Worm (Caenorhabditis elegans) whole organism, L2 larva: ENCODE measurements around the gene Y94H6A.3.

ENCODE experiments used
- C34F6.9 ChIP-seq: fragments of 150-350 bp; optimal IDR thresholded peaks from 2 replicates; lab custom pipeline; 2014; ENCODE audit warnings: missing biosample characterization, missing genetic modification characterization
- F13H6.1 ChIP-seq: sonication (generic microtip); optimal IDR thresholded peaks from 2 replicates; lab custom pipeline; 2016; ENCODE audit warnings: missing genetic modification characterization, missing compliant biosample characterization
- R02D3.7 ChIP-seq: fragments of 150-350 bp; optimal IDR thresholded peaks from 2 replicates; lab custom pipeline; 2014; ENCODE audit warnings: missing biosample characterization, missing genetic modification characterization
- Y55F3AM.14 ChIP-seq: fragments of 200-800 bp; sonication (Bioruptor generic); optimal IDR thresholded peaks from 2 replicates; lab custom pipeline; 2018; ENCODE audit warnings: mild to moderate bottlenecking, missing genetic modification characterization, missing compliant biosample characterization
- ZK546.5 ChIP-seq: sonication (generic microtip); optimal IDR thresholded peaks from 2 replicates; lab custom pipeline; 2017; ENCODE audit warnings: missing biosample characterization, missing genetic modification characterization
- alr-1 ChIP-seq: fragments of 150-350 bp; optimal IDR thresholded peaks from 2 replicates; lab custom pipeline; 2014; ENCODE audit warnings: missing biosample characterization, missing genetic modification characterization
- aly-2 ChIP-seq: fragments of 150-350 bp; optimal IDR thresholded peaks from 2 replicates; lab custom pipeline; 2014; ENCODE audit warnings: missing biosample characterization, missing genetic modification characterization
- ama-1 ChIP-seq: fragments of 150-350 bp; optimal IDR thresholded peaks from 2 replicates; lab custom pipeline; 2018; ENCODE audit warnings: inconsistent platforms
- blmp-1 ChIP-seq: sonication (generic microtip); optimal IDR thresholded peaks from 2 replicates; lab custom pipeline; 2017; ENCODE audit warnings: missing genetic modification characterization, mild to moderate bottlenecking, missing compliant biosample characterization, antibody characterized with exemption, moderate library complexity; ENCODE audit not compliant: insufficient read depth
- ceh-16 ChIP-seq: fragments of 150-350 bp; optimal IDR thresholded peaks from 2 replicates; lab custom pipeline; 2014; ENCODE audit warnings: missing biosample characterization, missing genetic modification characterization
- crh-2 ChIP-seq: sonication (generic microtip); optimal IDR thresholded peaks from 2 replicates; lab custom pipeline; 2017; ENCODE audit warnings: missing biosample characterization, missing genetic modification characterization
- egl-27 ChIP-seq: sonication (generic microtip); optimal IDR thresholded peaks from 3 replicates; lab custom pipeline; 2017; ENCODE audit warnings: missing biosample characterization, missing genetic modification reagents, missing genetic modification characterization
- elt-1 ChIP-seq: fragments of 150-350 bp; optimal IDR thresholded peaks from 2 replicates; lab custom pipeline; 2014; ENCODE audit warnings: missing biosample characterization, missing genetic modification characterization
- fos-1 ChIP-seq: fragments of 150-350 bp; optimal IDR thresholded peaks from 2 replicates; lab custom pipeline; 2014; ENCODE audit warnings: missing biosample characterization, missing genetic modification characterization
- gmeb-1 ChIP-seq: fragments of 150-350 bp; optimal IDR thresholded peaks from 2 replicates; lab custom pipeline; 2014; ENCODE audit warnings: missing biosample characterization, missing genetic modification characterization
- lin-11 ChIP-seq: fragments of 150-350 bp; sonication (generic microtip); optimal IDR thresholded peaks from 2 replicates; lab custom pipeline; 2014; ENCODE audit warnings: missing biosample characterization, missing genetic modification characterization, inconsistent platforms, mixed read lengths
- lin-13 ChIP-seq: fragments of 150-350 bp; optimal IDR thresholded peaks from 2 replicates; lab custom pipeline; 2014; ENCODE audit warnings: missing biosample characterization, missing genetic modification reagents, missing genetic modification characterization
- lin-39 ChIP-seq: fragments of 150-350 bp; optimal IDR thresholded peaks from 2 replicates; lab custom pipeline; 2014; ENCODE audit warnings: missing biosample characterization, missing genetic modification reagents, missing genetic modification characterization
- lsy-2 ChIP-seq, 2 experiments: fragments of 150-350 bp in 1 of 2; sonication (generic microtip) in 1 of 2; optimal IDR thresholded peaks; 2 replicates each; lab custom pipeline; 2014 to 2017; ENCODE audit warnings: missing biosample characterization in 2 of 2, missing genetic modification characterization in 2 of 2
- mab-5 ChIP-seq: fragments of 150-350 bp; optimal IDR thresholded peaks from 2 replicates; lab custom pipeline; 2014; ENCODE audit warnings: missing biosample characterization, missing genetic modification characterization
- mdl-1 ChIP-seq, 2 experiments: fragments of 150-350 bp in 1 of 2; sonication (generic microtip) in 1 of 2; optimal IDR thresholded peaks; 2 replicates each; lab custom pipeline; 2017; ENCODE audit warnings: missing biosample characterization in 2 of 2, missing genetic modification characterization in 2 of 2
- nhr-10 ChIP-seq: sonication (generic microtip); optimal IDR thresholded peaks from 2 replicates; lab custom pipeline; 2017; ENCODE audit warnings: missing biosample characterization, missing genetic modification characterization
- nhr-11 ChIP-seq: fragments of 150-350 bp; optimal IDR thresholded peaks from 2 replicates; lab custom pipeline; 2014; ENCODE audit warnings: missing biosample characterization, missing genetic modification characterization
- nhr-12 ChIP-seq: fragments of 150-350 bp; optimal IDR thresholded peaks from 2 replicates; lab custom pipeline; 2014; ENCODE audit warnings: missing biosample characterization, missing genetic modification characterization
- nhr-129 ChIP-seq: fragments of 150-350 bp; optimal IDR thresholded peaks from 2 replicates; lab custom pipeline; 2014; ENCODE audit warnings: missing biosample characterization, missing genetic modification characterization
- nhr-21 ChIP-seq: fragments of 150-350 bp; optimal IDR thresholded peaks from 2 replicates; lab custom pipeline; 2014; ENCODE audit warnings: missing biosample characterization, missing genetic modification characterization
- nhr-23 ChIP-seq: fragments of 150-350 bp; optimal IDR thresholded peaks from 2 replicates; lab custom pipeline; 2014; ENCODE audit warnings: missing biosample characterization, missing genetic modification reagents, missing genetic modification characterization
- nhr-237 ChIP-seq: fragments of 150-350 bp; optimal IDR thresholded peaks from 2 replicates; lab custom pipeline; 2014; ENCODE audit warnings: missing biosample characterization, missing genetic modification characterization
- nhr-25 ChIP-seq: fragments of 150-350 bp; sonication (generic microtip); optimal IDR thresholded peaks from 3 replicates; lab custom pipeline; 2014; ENCODE audit warnings: missing biosample characterization, missing genetic modification characterization
- nhr-6 ChIP-seq: fragments of 150-350 bp; optimal IDR thresholded peaks from 2 replicates; lab custom pipeline; 2014; ENCODE audit warnings: missing biosample characterization, missing genetic modification characterization
- nhr-77 ChIP-seq: fragments of 150-350 bp; optimal IDR thresholded peaks from 2 replicates; lab custom pipeline; 2014; ENCODE audit warnings: missing biosample characterization, missing genetic modification characterization
- peb-1 ChIP-seq: fragments of 150-350 bp; optimal IDR thresholded peaks from 2 replicates; lab custom pipeline; 2014; ENCODE audit warnings: missing biosample characterization, missing genetic modification characterization
- sem-4 ChIP-seq: fragments of 150-350 bp; optimal IDR thresholded peaks from 2 replicates; lab custom pipeline; 2014; ENCODE audit warnings: missing biosample characterization, missing genetic modification reagents, missing genetic modification characterization
- sma-3 ChIP-seq: sonication (generic microtip); optimal IDR thresholded peaks from 2 replicates; lab custom pipeline; 2016; ENCODE audit warnings: missing genetic modification reagents, missing genetic modification characterization, missing compliant biosample characterization
- sma-9 ChIP-seq, 2 experiments: fragments of 150-350 bp in 1 of 2; sonication (generic microtip) in 1 of 2; optimal IDR thresholded peaks; 2 replicates each; lab custom pipeline; 2014 to 2016; ENCODE audit warnings: missing genetic modification characterization in 2 of 2, mild to moderate bottlenecking in 1 of 2, missing biosample characterization in 1 of 2, missing compliant biosample characterization in 1 of 2, missing genetic modification reagents in 1 of 2, moderate library complexity in 1 of 2
- snpc-4 ChIP-seq: fragments of 150-350 bp; optimal IDR thresholded peaks from 2 replicates; lab custom pipeline; 2014; ENCODE audit warnings: missing biosample characterization, missing genetic modification characterization
- unc-39 ChIP-seq: fragments of 150-350 bp; optimal IDR thresholded peaks from 2 replicates; lab custom pipeline; 2014; ENCODE audit warnings: missing biosample characterization, missing genetic modification characterization
- unc-55 ChIP-seq: fragments of 150-350 bp; sonication (generic microtip); optimal IDR thresholded peaks from 3 replicates; lab custom pipeline; 2014; ENCODE audit warnings: missing biosample characterization, missing genetic modification reagents, missing genetic modification characterization
- unc-62 ChIP-seq: fragments of 150-350 bp; optimal IDR thresholded peaks from 2 replicates; lab custom pipeline; 2014; ENCODE audit warnings: missing biosample characterization, missing genetic modification reagents, missing genetic modification characterization
- zag-1 ChIP-seq: fragments of 150-350 bp; optimal IDR thresholded peaks from 2 replicates; lab custom pipeline; 2014; ENCODE audit warnings: missing biosample characterization, missing genetic modification characterization
- ztf-1 ChIP-seq: fragments of 200-800 bp; sonication (Bioruptor generic); conservative IDR thresholded peaks from 2 replicates; pipeline ENCODE4 v1.3.6; 2022; ENCODE audit warnings: missing genetic modification characterization, missing compliant biosample characterization
- ztf-11 ChIP-seq: sonication (generic microtip); optimal IDR thresholded peaks from 2 replicates; lab custom pipeline; 2017; ENCODE audit warnings: missing biosample characterization, missing genetic modification characterization
- ztf-4 ChIP-seq: fragments of 150-350 bp; optimal IDR thresholded peaks from 2 replicates; lab custom pipeline; 2014; ENCODE audit warnings: missing biosample characterization, missing genetic modification characterization

Gene Y94H6A.3

ce11 chrIV:2628171-2628570 lies 48.1 kb upstream of the Y94H6A.3 start, which contains the start of gene ngn-1:
Gene ngn-1 (minus strand): TSS chrIV:2628271.
- TF ChIP-seq sem-4 (tag; lab: Kevin White, UChicago) (no peak), nhr-129 (tag; lab: Kevin White, UChicago) (no peak), nhr-10 (no peak), nhr-12 (tag; lab: Kevin White, UChicago) (no peak)

- TF ChIP-seq C34F6.9 (tag; lab: Kevin White, UChicago), result no peak
- TF ChIP-seq sem-4 (tag; lab: Kevin White, UChicago), result no peak
- TF ChIP-seq blmp-1, result no peak
- TF ChIP-seq unc-55 (GFP tag; lab: Kevin White, UChicago), result no peak
Measured at ce11 chrIV:2630145-2630544, 46.2 kb upstream of the Y94H6A.3 start.

ce11 chrIV:2634992-2635391 lies 41.3 kb upstream of the Y94H6A.3 start:
- no peak for TF ChIP-seq sem-4 (tag; lab: Kevin White, UChicago)
- no peak for TF ChIP-seq lin-11 (tag; lab: Kevin White, UChicago)
- no peak for TF ChIP-seq nhr-10
- TF ChIP-seq mab-5 (tag; lab: Kevin White, UChicago), result no peak
- no peak for TF ChIP-seq nhr-25
- TF ChIP-seq ceh-16 (tag; lab: Kevin White, UChicago), result no peak
- TF ChIP-seq ama-1 (lab: Kevin White, UChicago), result no peak
- TF ChIP-seq crh-2 (tag; lab: Kevin White, UChicago), result no peak
- TF ChIP-seq gmeb-1 (tag; lab: Kevin White, UChicago), result no peak
- TF ChIP-seq ztf-4 (tag; lab: Kevin White, UChicago), result no peak
- TF ChIP-seq nhr-237, result no peak
- TF ChIP-seq unc-39 (tag; lab: Kevin White, UChicago), result no peak

ce11 chrIV:2639666-2640273 lies 36.5 kb upstream of the Y94H6A.3 start:
- TF ChIP-seq egl-27 (tag; lab: Kevin White, UChicago) (no peak), alr-1 (tag; lab: Kevin White, UChicago) (no peak), elt-1 (no peak), nhr-23 (tag; lab: Kevin White, UChicago) (no peak), aly-2 (no peak), nhr-12 (tag; lab: Kevin White, UChicago) (no peak), C34F6.9 (tag; lab: Kevin White, UChicago) (peak; percentile 4), ama-1 (lab: Kevin White, UChicago) (no peak), nhr-25 (no peak), nhr-11 (tag; lab: Kevin White, UChicago) (no peak), peb-1 (tag; lab: Kevin White, UChicago) (no peak), unc-39 (tag; lab: Kevin White, UChicago) (no peak), nhr-21 (no peak), nhr-237 (no peak), ztf-4 (tag; lab: Kevin White, UChicago) (no peak), nhr-77 (tag; lab: Kevin White, UChicago) (no peak), crh-2 (tag; lab: Kevin White, UChicago) (peak; percentile 17), R02D3.7 (no peak), nhr-6 (tag; lab: Kevin White, UChicago) (no peak), zag-1 (no peak), mdl-1 (tag; optimal IDR thresholded peaks at IDR 0.05; lab: Kevin White, UChicago) (no peak), ceh-16 (tag; lab: Kevin White, UChicago) (no peak), sma-9 (GFP tag; optimal IDR thresholded peaks at IDR 0.05; lab: Kevin White, UChicago) (peak; percentile 16), sma-9 (tag; optimal IDR thresholded peaks at IDR 0.05; lab: Kevin White, UChicago) (no peak), ztf-1 (GFP tag; lab: Robert Waterston, UW) (no peak), mab-5 (tag; lab: Kevin White, UChicago) (no peak), Y55F3AM.14 (GFP tag; lab: Kevin White, UChicago) (no peak), ztf-11 (no peak), unc-55 (GFP tag; lab: Kevin White, UChicago) (peak; percentile 33), lsy-2 (tag; optimal IDR thresholded peaks at IDR 0.05; lab: Kevin White, UChicago) (peak; percentile 41 to 50), F13H6.1 (tag; lab: Kevin White, UChicago) (peak; percentile 18), gmeb-1 (tag; lab: Kevin White, UChicago) (peak; percentile 46), ZK546.5 (tag; lab: Kevin White, UChicago) (no peak), lin-39 (tag; lab: Kevin White, UChicago) (no peak), sma-3 (GFP tag; lab: Kevin White, UChicago) (peak; percentile 23), nhr-10 (no peak), snpc-4 (tag; lab: Kevin White, UChicago) (no peak), nhr-129 (tag; lab: Kevin White, UChicago) (peak; percentile 45), lin-11 (tag; lab: Kevin White, UChicago) (peak; percentile 22), fos-1 (tag; lab: Kevin White, UChicago) (no peak), lin-13 (peak; percentile 1), unc-62 (GFP tag; lab: Kevin White, UChicago) (no peak)
